Worm (Caenorhabditis elegans): ENCODE data around the gene C56E10.3.

DNA sequence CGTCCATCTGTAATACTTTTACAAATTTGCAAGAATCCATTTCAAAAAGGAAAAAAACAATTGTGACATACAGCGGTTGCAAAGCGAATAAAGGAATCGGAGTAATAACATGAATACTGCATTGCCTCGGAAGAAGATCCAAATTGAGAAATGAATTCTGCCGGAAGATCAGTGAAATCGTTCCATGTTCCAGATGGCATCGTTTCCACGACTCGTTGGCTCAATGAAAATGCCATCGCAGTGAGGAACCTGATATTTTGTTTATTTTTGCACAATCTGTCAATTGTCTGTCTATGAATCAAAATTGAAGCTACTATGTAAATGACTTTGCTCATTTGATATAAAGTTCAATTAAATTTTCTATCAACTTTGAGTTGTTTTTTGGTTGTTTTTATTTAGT, 14.8 kb upstream of the C56E10.3 start:
- TF ChIP-seq unc-62 (GFP tag; optimal IDR thresholded peaks at IDR 0.05): no peak
- TF ChIP-seq ztf-4 (tag; optimal IDR thresholded peaks at IDR 0.05): no peak
- TF ChIP-seq ZK546.5 (tag; optimal IDR thresholded peaks at IDR 0.05): no peak
- no peak for TF ChIP-seq nhr-12 (tag; optimal IDR thresholded peaks at IDR 0.05)
- TF ChIP-seq lin-39 (tag; optimal IDR thresholded peaks at IDR 0.05): no peak
- TF ChIP-seq fos-1 (tag; optimal IDR thresholded peaks at IDR 0.05): no peak
- TF ChIP-seq nhr-237 (tag; optimal IDR thresholded peaks at IDR 0.05): no peak
- no peak for TF ChIP-seq elt-3 (tag; optimal IDR thresholded peaks at IDR 0.05)
- TF ChIP-seq ceh-82 (tag; optimal IDR thresholded peaks at IDR 0.05): no peak
